Worm (Caenorhabditis elegans): ENCODE measurements around the gene sel-10.
A peak's percentile ranks its signal among the peaks of the same experiment; 100 is the strongest.

Gene sel-10

DNA sequence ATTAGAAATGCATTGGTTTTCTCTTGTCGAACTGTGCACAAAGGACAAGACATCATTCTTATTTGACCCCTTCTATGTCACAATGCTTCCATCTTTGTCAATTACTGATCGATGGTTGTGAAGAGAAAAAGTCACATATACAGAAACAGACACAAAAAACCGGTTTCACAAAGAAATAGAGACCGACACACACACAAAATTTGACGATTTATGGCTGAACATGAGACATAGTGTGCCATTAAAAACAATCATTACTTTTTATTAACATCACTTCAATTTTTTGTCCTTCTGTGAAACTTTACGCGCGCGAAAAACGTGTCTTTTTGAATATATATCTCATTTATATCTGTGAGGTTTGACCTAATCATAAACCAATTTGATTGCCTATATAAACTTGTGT, 28.6 kb upstream of the sel-10 start (continued):
- no peak for TF ChIP-seq zag-1 (tag; optimal IDR thresholded peaks at IDR 0.05)
- no peak for TF ChIP-seq lin-39 (tag; optimal IDR thresholded peaks at IDR 0.05)
- no peak for TF ChIP-seq nhr-77 (tag; optimal IDR thresholded peaks at IDR 0.05)
- TF ChIP-seq ceh-8 (GFP tag; optimal IDR thresholded peaks at IDR 0.05), result no peak

DNA sequence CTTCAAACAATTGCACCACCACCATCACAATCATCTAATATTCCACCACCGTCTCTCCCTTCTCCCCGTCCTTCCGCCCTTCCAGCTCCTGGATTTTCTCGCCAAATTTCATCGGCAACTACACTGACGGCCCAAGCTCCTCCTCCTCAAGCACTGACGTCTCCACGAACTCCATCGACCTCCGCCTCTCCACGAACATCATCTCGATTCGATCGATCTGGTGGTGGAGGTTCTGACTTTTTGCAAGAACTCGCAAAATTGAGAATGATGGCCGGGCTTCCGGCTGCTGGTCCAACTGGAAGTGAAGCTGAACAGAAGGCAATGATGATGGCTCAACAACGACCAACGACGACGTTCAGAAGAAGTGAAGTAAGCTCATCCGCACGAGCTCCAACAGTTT, 25.1 kb upstream of the sel-10 start:
- no peak for TF ChIP-seq ces-1 (GFP tag; optimal IDR thresholded peaks at IDR 0.05)
- no peak for TF ChIP-seq unc-62 (GFP tag; optimal IDR thresholded peaks at IDR 0.05)
- no peak for TF ChIP-seq ceh-90 (tag; optimal IDR thresholded peaks at IDR 0.05)
- TF ChIP-seq pag-3 (tag; optimal IDR thresholded peaks at IDR 0.05; ENCODE audit: borderline replicate concordance, insufficient read depth), result no peak
- TF ChIP-seq lin-15B (tag; optimal IDR thresholded peaks at IDR 0.05), result no peak
- no peak for TF ChIP-seq nhr-71 (tag; optimal IDR thresholded peaks at IDR 0.05)
- TF ChIP-seq lin-13 (GFP tag; optimal IDR thresholded peaks at IDR 0.05), result no peak

DNA sequence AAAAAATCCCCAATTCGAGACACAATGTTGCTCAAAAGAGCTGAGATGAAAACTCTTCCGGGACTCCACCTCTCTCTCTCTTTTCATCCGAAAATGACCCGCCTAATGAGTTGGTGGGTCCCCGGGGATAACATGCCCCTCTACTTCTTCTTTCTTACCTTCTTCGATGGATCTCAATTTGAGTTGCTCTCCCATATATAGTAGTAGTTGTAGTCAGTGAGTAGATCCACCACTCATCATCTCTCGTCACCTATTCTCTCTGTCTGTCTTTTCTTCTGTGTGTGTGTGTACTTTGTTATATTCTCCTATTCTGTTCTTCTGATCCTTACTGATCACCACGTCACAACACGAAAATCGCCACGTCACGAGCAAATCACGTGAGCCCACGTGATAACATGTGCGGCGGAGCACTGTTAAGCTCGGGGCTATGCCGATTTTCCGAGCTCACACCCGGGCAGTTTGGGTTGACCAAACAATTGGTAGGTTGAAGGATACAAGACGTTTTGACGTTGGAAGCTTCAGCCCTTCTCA, 22.9 kb upstream of the sel-10 start, which contains the start of gene twk-32:
Gene twk-32 (plus strand): TSS at position 396 of the 531 bp plus-strand sequence.
- TF ChIP-seq fkh-8 (tag; optimal IDR thresholded peaks at IDR 0.05) (no peak), swsn-7 (tag; optimal IDR thresholded peaks at IDR 0.05) (no peak), pqm-1 (tag; optimal IDR thresholded peaks at IDR 0.05) (no peak), nhr-11 (tag; optimal IDR thresholded peaks at IDR 0.05) (no peak), efl-3 (GFP tag; optimal IDR thresholded peaks at IDR 0.05) (no peak), egl-27 (tag; optimal IDR thresholded peaks at IDR 0.05) (no peak), lir-3 (tag; optimal IDR thresholded peaks at IDR 0.05; ENCODE audit: poor library complexity) (peak; percentile 13), ceh-8 (GFP tag; optimal IDR thresholded peaks at IDR 0.05) (no peak), lin-14 (GFP tag; optimal IDR thresholded peaks at IDR 0.05) (peak; percentile 17), C04F5.9 (tag; optimal IDR thresholded peaks at IDR 0.05) (no peak), ces-1 (GFP tag; optimal IDR thresholded peaks at IDR 0.05) (no peak), alr-1 (tag; optimal IDR thresholded peaks at IDR 0.05; ENCODE audit: borderline replicate concordance) (no peak), nhr-20 (tag; optimal IDR thresholded peaks at IDR 0.05) (peak; percentile 25), snpc-4 (tag; optimal IDR thresholded peaks at IDR 0.05) (no peak), C16A3.4 (tag; optimal IDR thresholded peaks at IDR 0.05) (no peak), nhr-47 (tag; optimal IDR thresholded peaks at IDR 0.05) (no peak), pax-3 (tag; optimal IDR thresholded peaks at IDR 0.05) (peak; percentile 48), fos-1 (tag; optimal IDR thresholded peaks at IDR 0.05) (no peak), mep-1 (tag; optimal IDR thresholded peaks at IDR 0.05) (no peak), ets-5 (GFP tag; IDR thresholded peaks at IDR 0.05) (no peak), ceh-63 (GFP tag; optimal IDR thresholded peaks at IDR 0.05) (no peak), mab-9 (GFP tag; IDR thresholded peaks at IDR 0.05) (no peak), nhr-90 (tag; optimal IDR thresholded peaks at IDR 0.05; ENCODE audit: poor library complexity) (no peak), nhr-237 (tag; optimal IDR thresholded peaks at IDR 0.05) (no peak), lin-15B (tag; optimal IDR thresholded peaks at IDR 0.05) (no peak), zip-4 (GFP tag; optimal IDR thresholded peaks at IDR 0.05) (no peak), lin-39 (tag; optimal IDR thresholded peaks at IDR 0.05) (no peak), snu-23 (GFP tag; optimal IDR thresholded peaks at IDR 0.05) (peak; percentile 2), ama-1 (optimal IDR thresholded peaks at IDR 0.05) (no peak), blmp-1 (tag; optimal IDR thresholded peaks at IDR 0.05) (no peak), nhr-85 (tag) (no peak), egl-13 (tag; optimal IDR thresholded peaks at IDR 0.05) (no peak), aha-1 (tag; optimal IDR thresholded peaks at IDR 0.05) (no peak), grh-1 (GFP tag; IDR thresholded peaks at IDR 0.05) (no peak), mdl-1 (tag; optimal IDR thresholded peaks at IDR 0.05) (no peak), nhr-19 (GFP tag; conservative IDR thresholded peaks at IDR 0.05) (peak; percentile 29; the same call in 1 of the 2 replicates), unc-30 (tag; optimal IDR thresholded peaks at IDR 0.05) (no peak), sptf-1 (tag; optimal IDR thresholded peaks at IDR 0.05) (no peak), efl-1 (optimal IDR thresholded peaks at IDR 0.05) (no peak), efl-1 (GFP tag; optimal IDR thresholded peaks at IDR 0.05 in 1 of 2) (no peak), nhr-76 (tag; optimal IDR thresholded peaks at IDR 0.05) (no peak), nhr-71 (tag; optimal IDR thresholded peaks at IDR 0.05) (peak; percentile 23), hpl-2 (GFP tag; optimal IDR thresholded peaks at IDR 0.05) (no peak), lsy-2 (tag; optimal IDR thresholded peaks at IDR 0.05) (no peak)
